Worm (Caenorhabditis elegans): Measurements from ENCODE around the gene Y51H4A.937.
A peak's percentile ranks its signal among the peaks of the same experiment; 100 is the strongest.

- TF ChIP-seq dmd-4 (tag; optimal IDR thresholded peaks at IDR 0.05; ENCODE audit: borderline replicate concordance) (peak; percentile 63), ceh-45 (GFP tag; IDR thresholded peaks at IDR 0.05) (no peak), ama-1 (optimal IDR thresholded peaks at IDR 0.05) (no peak)
Observed at ce11 chrIV:16498031-16498442, 30.4 kb upstream of the Y51H4A.937 start.
